Worm (Caenorhabditis elegans) whole organism, L2 larva: ENCODE data around the gene fars-3.

ENCODE experiments used
- alr-1 ChIP-seq: fragments of 150-350 bp; optimal IDR thresholded peaks from 2 replicates; lab custom pipeline; 2014; ENCODE audit warnings: missing biosample characterization, missing genetic modification characterization
- ama-1 ChIP-seq: fragments of 150-350 bp; optimal IDR thresholded peaks from 2 replicates; lab custom pipeline; 2018; ENCODE audit warnings: inconsistent platforms
- elt-1 ChIP-seq: fragments of 150-350 bp; optimal IDR thresholded peaks from 2 replicates; lab custom pipeline; 2014; ENCODE audit warnings: missing biosample characterization, missing genetic modification characterization
- fos-1 ChIP-seq: fragments of 150-350 bp; optimal IDR thresholded peaks from 2 replicates; lab custom pipeline; 2014; ENCODE audit warnings: missing biosample characterization, missing genetic modification characterization
- gmeb-1 ChIP-seq: fragments of 150-350 bp; optimal IDR thresholded peaks from 2 replicates; lab custom pipeline; 2014; ENCODE audit warnings: missing biosample characterization, missing genetic modification characterization
- lin-13 ChIP-seq: fragments of 150-350 bp; optimal IDR thresholded peaks from 2 replicates; lab custom pipeline; 2014; ENCODE audit warnings: missing biosample characterization, missing genetic modification reagents, missing genetic modification characterization
- lsy-2 ChIP-seq, 2 experiments: fragments of 150-350 bp in 1 of 2; sonication (generic microtip) in 1 of 2; optimal IDR thresholded peaks; 2 replicates each; lab custom pipeline; 2014 to 2017; ENCODE audit warnings: missing biosample characterization in 2 of 2, missing genetic modification characterization in 2 of 2
- mdl-1 ChIP-seq, 2 experiments: fragments of 150-350 bp in 1 of 2; sonication (generic microtip) in 1 of 2; optimal IDR thresholded peaks; 2 replicates each; lab custom pipeline; 2017; ENCODE audit warnings: missing biosample characterization in 2 of 2, missing genetic modification characterization in 2 of 2
- nhr-10 ChIP-seq: sonication (generic microtip); optimal IDR thresholded peaks from 2 replicates; lab custom pipeline; 2017; ENCODE audit warnings: missing biosample characterization, missing genetic modification characterization
- nhr-11 ChIP-seq: fragments of 150-350 bp; optimal IDR thresholded peaks from 2 replicates; lab custom pipeline; 2014; ENCODE audit warnings: missing biosample characterization, missing genetic modification characterization
- skn-1 ChIP-seq: sonication (generic microtip); optimal IDR thresholded peaks from 2 replicates; lab custom pipeline; 2017; ENCODE audit warnings: missing biosample characterization, missing genetic modification characterization
- unc-62 ChIP-seq: fragments of 150-350 bp; optimal IDR thresholded peaks from 2 replicates; lab custom pipeline; 2014; ENCODE audit warnings: missing biosample characterization, missing genetic modification reagents, missing genetic modification characterization
- ztf-11 ChIP-seq: sonication (generic microtip); optimal IDR thresholded peaks from 2 replicates; lab custom pipeline; 2017; ENCODE audit warnings: missing biosample characterization, missing genetic modification characterization
- ztf-4 ChIP-seq: fragments of 150-350 bp; optimal IDR thresholded peaks from 2 replicates; lab custom pipeline; 2014; ENCODE audit warnings: missing biosample characterization, missing genetic modification characterization

DNA sequence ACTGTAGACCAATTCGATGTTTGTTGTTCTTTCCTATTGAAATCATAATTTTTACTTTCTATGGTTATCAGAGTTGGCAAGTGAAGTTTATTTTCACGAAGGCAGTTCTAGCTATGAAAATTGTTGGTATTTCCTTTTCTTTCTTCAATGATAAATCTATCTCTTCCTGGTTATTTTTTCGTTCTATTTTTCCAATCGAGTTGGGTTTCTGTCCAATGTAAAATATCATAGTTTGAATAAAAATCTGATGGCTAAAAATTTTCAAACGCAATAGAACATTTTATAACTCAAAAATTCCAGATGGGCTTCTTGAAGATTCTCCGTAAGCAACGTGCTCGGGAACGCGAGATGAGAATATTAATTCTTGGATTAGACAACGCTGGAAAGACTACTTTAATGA is 20.6 kb upstream of the fars-3 start, which contains the start of gene evl-20:
- TF ChIP-seq nhr-11 (tag; lab: Kevin White, UChicago) (no peak), ztf-4 (no peak), elt-1 (tag; lab: Kevin White, UChicago) (no peak), ama-1 (lab: Kevin White, UChicago) (no peak), gmeb-1 (no peak), fos-1 (tag; lab: Kevin White, UChicago) (no peak), ztf-11 (tag; lab: Kevin White, UChicago) (no peak), unc-62 (GFP tag; lab: Kevin White, UChicago) (no peak), alr-1 (tag; lab: Kevin White, UChicago) (no peak), mdl-1 (tag; optimal IDR thresholded peaks at IDR 0.05; lab: Kevin White, UChicago) (no peak), lsy-2 (tag; optimal IDR thresholded peaks at IDR 0.05; lab: Kevin White, UChicago) (no peak), skn-1 (tag; lab: Kevin White, UChicago) (no peak), nhr-10 (tag; lab: Kevin White, UChicago) (no peak), lin-13 (GFP tag; lab: Kevin White, UChicago) (no peak)
